Worm (Caenorhabditis elegans) whole organism, L4 larva: ENCODE measurements around the gene D2007.2.

ENCODE experiments used
- F10B5.3 ChIP-seq: sonication (generic microtip); optimal IDR thresholded peaks from 2 replicates; lab custom pipeline; 2016; ENCODE audit warnings: mild to moderate bottlenecking, missing genetic modification characterization, missing compliant biosample characterization
- F37D6.2 ChIP-seq: sonication (generic microtip); optimal IDR thresholded peaks from 2 replicates; lab custom pipeline; 2016; ENCODE audit warnings: mild to moderate bottlenecking, missing genetic modification characterization, missing compliant biosample characterization
- F44E2.7 ChIP-seq: fragments of 200-800 bp; sonication (Bioruptor generic); IDR thresholded peaks from 2 replicates; pipeline ENCODE4 v2.1.2; 2022; ENCODE audit warnings: missing genetic modification characterization, missing compliant biosample characterization
- F49E8.2 ChIP-seq: sonication (generic microtip); optimal IDR thresholded peaks from 2 replicates; lab custom pipeline; 2016; ENCODE audit warnings: missing compliant biosample characterization, mild to moderate bottlenecking, missing genetic modification characterization, borderline replicate concordance
- R02D3.7 ChIP-seq: fragments of 150-350 bp; sonication (generic microtip); optimal IDR thresholded peaks from 3 replicates; lab custom pipeline; 2014; ENCODE audit warnings: missing biosample characterization, missing genetic modification characterization
- T20F7.1 ChIP-seq: fragments of 200-800 bp; sonication (Bioruptor generic); optimal IDR thresholded peaks from 2 replicates; lab custom pipeline; 2018; ENCODE audit warnings: mild to moderate bottlenecking, missing genetic modification characterization, missing compliant biosample characterization
- T26A8.4 ChIP-seq: fragments of 200-800 bp; sonication (Bioruptor generic); IDR thresholded peaks from 2 replicates; pipeline ENCODE4 v1.3.6; 2022; ENCODE audit warnings: missing genetic modification characterization, missing compliant biosample characterization
- Y48G9A.11 ChIP-seq: fragments of 200-800 bp; sonication (Bioruptor generic); IDR thresholded peaks from 2 replicates; pipeline ENCODE4 v1.3.6; 2022; ENCODE audit warnings: missing genetic modification reagents, missing genetic modification characterization, missing compliant biosample characterization
- Y75B8A.6 ChIP-seq: fragments of 200-800 bp; sonication (Bioruptor generic); IDR thresholded peaks from 2 replicates; pipeline ENCODE4 v1.3.6; 2022; ENCODE audit warnings: missing genetic modification reagents, missing genetic modification characterization, missing compliant biosample characterization
- ZK337.2 ChIP-seq: fragments of 200-800 bp; sonication (Bioruptor generic); IDR thresholded peaks from 2 replicates; pipeline ENCODE4 v1.3.6; 2022; ENCODE audit warnings: missing genetic modification reagents, missing genetic modification characterization, missing compliant biosample characterization
- ZK546.5 ChIP-seq, 2 experiments: sonication (generic microtip); optimal IDR thresholded peaks; 2 replicates each; lab custom pipeline; 2017; ENCODE audit warnings: missing biosample characterization in 2 of 2, missing genetic modification characterization in 2 of 2
- aly-2 ChIP-seq: sonication (generic microtip); optimal IDR thresholded peaks from 2 replicates; lab custom pipeline; 2018; ENCODE audit warnings: missing biosample characterization, missing genetic modification characterization
- arid-1 ChIP-seq: fragments of 200-800 bp; sonication (Bioruptor generic); conservative IDR thresholded peaks from 2 replicates; pipeline ENCODE4 v1.3.6; 2022; ENCODE audit warnings: missing genetic modification reagents, missing genetic modification characterization, missing compliant biosample characterization
- ceh-20 ChIP-seq: fragments of 200-800 bp; sonication (Bioruptor generic); IDR thresholded peaks from 2 replicates; pipeline ENCODE4 v1.3.6; 2022; ENCODE audit warnings: missing genetic modification reagents, missing genetic modification characterization, missing compliant biosample characterization
- ceh-44 ChIP-seq: fragments of 200-800 bp; sonication (Bioruptor generic); IDR thresholded peaks from 2 replicates; pipeline ENCODE4 v1.3.6; 2022; ENCODE audit warnings: missing genetic modification reagents, missing genetic modification characterization, missing compliant biosample characterization
- ces-1 ChIP-seq: fragments of 150-350 bp; sonication (generic microtip); optimal IDR thresholded peaks from 4 replicates; lab custom pipeline; 2014; ENCODE audit warnings: missing biosample characterization, missing genetic modification reagents, missing genetic modification characterization
- ctbp-1 ChIP-seq: fragments of 200-800 bp; sonication (Bioruptor generic); IDR thresholded peaks from 2 replicates; pipeline ENCODE4 v1.3.6; 2022; ENCODE audit warnings: missing genetic modification reagents, missing genetic modification characterization, missing compliant biosample characterization
- daf-19 ChIP-seq: fragments of 200-800 bp; sonication (Bioruptor generic); conservative IDR thresholded peaks from 2 replicates; pipeline ENCODE4 v1.3.6; 2022; ENCODE audit warnings: missing genetic modification characterization, missing compliant biosample characterization
- dmd-8 ChIP-seq: fragments of 200-800 bp; sonication (Bioruptor generic); IDR thresholded peaks from 2 replicates; pipeline ENCODE4 v1.3.6; 2022; ENCODE audit warnings: missing genetic modification characterization, missing compliant biosample characterization
- duxl-1 ChIP-seq: sonication (generic microtip); optimal IDR thresholded peaks from 2 replicates; lab custom pipeline; 2016; ENCODE audit warnings: mild to moderate bottlenecking, missing genetic modification characterization, moderate library complexity, missing compliant biosample characterization; ENCODE audit not compliant: poor library complexity
- dve-1 ChIP-seq: sonication (generic microtip); optimal IDR thresholded peaks from 2 replicates; lab custom pipeline; 2017; ENCODE audit warnings: antibody characterized with exemption, mild to moderate bottlenecking, missing genetic modification characterization, missing compliant biosample characterization; ENCODE audit not compliant: insufficient read depth
- egl-43 ChIP-seq: fragments of 200-800 bp; sonication (Bioruptor generic); IDR thresholded peaks from 2 replicates; pipeline ENCODE4 v1.3.6; 2022; ENCODE audit warnings: missing genetic modification reagents, missing genetic modification characterization, missing compliant biosample characterization
- hif-1 ChIP-seq, 2 experiments: sonication (generic microtip); optimal IDR thresholded peaks; 2 replicates each; lab custom pipeline; 2016 to 2017; ENCODE audit warnings: missing compliant biosample characterization in 2 of 2, missing genetic modification characterization in 2 of 2, missing genetic modification reagents in 2 of 2, missing genotype in 2 of 2, mild to moderate bottlenecking in 1 of 2
- hlh-11 ChIP-seq: fragments of 200-800 bp; sonication (Bioruptor generic); optimal IDR thresholded peaks from 2 replicates; lab custom pipeline; 2018; ENCODE audit warnings: mild to moderate bottlenecking, missing genetic modification characterization, missing compliant biosample characterization
- jun-1 ChIP-seq: fragments of 150-350 bp; optimal IDR thresholded peaks from 2 replicates; lab custom pipeline; 2014; ENCODE audit warnings: missing biosample characterization, missing genetic modification reagents, missing genetic modification characterization
- lin-13 ChIP-seq: fragments of 150-350 bp; optimal IDR thresholded peaks from 2 replicates; lab custom pipeline; 2014; ENCODE audit warnings: missing biosample characterization, missing genetic modification reagents, missing genetic modification characterization
- lin-15B ChIP-seq: fragments of 150-350 bp; sonication (generic microtip); optimal IDR thresholded peaks from 3 replicates; lab custom pipeline; 2014; ENCODE audit warnings: missing biosample characterization, missing genetic modification characterization
- lir-3 ChIP-seq: sonication (generic microtip); optimal IDR thresholded peaks from 2 replicates; lab custom pipeline; 2016; ENCODE audit warnings: mild to moderate bottlenecking, missing genetic modification characterization, missing compliant biosample characterization
- lsy-2 ChIP-seq, 2 experiments: fragments of 150-350 bp in 1 of 2; sonication (generic microtip) in 1 of 2; optimal IDR thresholded peaks; 2 replicates each; lab custom pipeline; 2014 to 2017; ENCODE audit warnings: missing biosample characterization in 2 of 2, missing genetic modification characterization in 2 of 2
- madf-5 ChIP-seq, 2 experiments: fragments of 200-800 bp; sonication (Bioruptor generic); IDR thresholded peaks; 2 replicates each; pipeline ENCODE4 v1.3.6; 2022; ENCODE audit warnings: missing compliant biosample characterization in 2 of 2, missing genetic modification characterization in 2 of 2
- mdt-29 ChIP-seq: fragments of 200-800 bp; sonication (Bioruptor generic); IDR thresholded peaks from 2 replicates; pipeline ENCODE4 v1.3.6; 2022; ENCODE audit warnings: missing genetic modification reagents, missing genetic modification characterization, missing compliant biosample characterization
- mep-1 ChIP-seq: fragments of 150-350 bp; sonication (generic microtip); optimal IDR thresholded peaks from 3 replicates; lab custom pipeline; 2014; ENCODE audit warnings: missing biosample characterization, missing genetic modification characterization
- mes-2 ChIP-seq: sonication (generic microtip); optimal IDR thresholded peaks from 2 replicates; lab custom pipeline; 2016; ENCODE audit warnings: missing genotype, mild to moderate bottlenecking, missing genetic modification characterization, missing compliant biosample characterization; ENCODE audit not compliant: poor library complexity, severe bottlenecking
- mxl-2 ChIP-seq: fragments of 200-800 bp; sonication (Bioruptor generic); conservative IDR thresholded peaks from 2 replicates; pipeline ENCODE4 v1.3.6; 2022; ENCODE audit warnings: missing genetic modification reagents, missing genetic modification characterization, missing compliant biosample characterization
- nhr-10 ChIP-seq: fragments of 150-350 bp; optimal IDR thresholded peaks from 2 replicates; lab custom pipeline; 2014; ENCODE audit warnings: missing biosample characterization, missing genetic modification characterization
- nhr-111 ChIP-seq: fragments of 200-800 bp; sonication (Bioruptor generic); optimal IDR thresholded peaks from 2 replicates; lab custom pipeline; 2018; ENCODE audit warnings: mild to moderate bottlenecking, missing genetic modification characterization, missing compliant biosample characterization
- nhr-237 ChIP-seq: sonication (generic microtip); optimal IDR thresholded peaks from 2 replicates; lab custom pipeline; 2017; ENCODE audit warnings: missing biosample characterization, missing genetic modification characterization
- nhr-28 ChIP-seq: fragments of 150-350 bp; optimal IDR thresholded peaks from 2 replicates; lab custom pipeline; 2014; ENCODE audit warnings: missing biosample characterization, missing genetic modification characterization
- nhr-48 ChIP-seq: sonication (generic microtip); optimal IDR thresholded peaks from 2 replicates; lab custom pipeline; 2016; ENCODE audit warnings: mild to moderate bottlenecking, missing genetic modification characterization, missing compliant biosample characterization
- nhr-6 ChIP-seq: fragments of 150-350 bp; optimal IDR thresholded peaks from 2 replicates; lab custom pipeline; 2014; ENCODE audit warnings: missing biosample characterization, missing genetic modification characterization
- nhr-76 ChIP-seq: fragments of 150-350 bp; optimal IDR thresholded peaks from 2 replicates; lab custom pipeline; 2014; ENCODE audit warnings: missing biosample characterization, missing genetic modification characterization
- nhr-77 ChIP-seq: fragments of 150-350 bp; optimal IDR thresholded peaks from 2 replicates; lab custom pipeline; 2014; ENCODE audit warnings: missing biosample characterization, missing genetic modification characterization
- set-16 ChIP-seq: fragments of 200-800 bp; sonication (Bioruptor generic); IDR thresholded peaks from 2 replicates; pipeline ENCODE4 v1.3.6; 2022; ENCODE audit warnings: missing genetic modification reagents, missing genetic modification characterization, missing compliant biosample characterization
- snpc-1.2 ChIP-seq: fragments of 200-800 bp; sonication (Bioruptor generic); IDR thresholded peaks from 2 replicates; pipeline ENCODE4 v1.3.6; 2022; ENCODE audit warnings: missing genetic modification reagents, missing genetic modification characterization, missing compliant biosample characterization
- tag-97 ChIP-seq: fragments of 200-800 bp; sonication (Bioruptor generic); IDR thresholded peaks from 2 replicates; pipeline ENCODE4 v1.3.6; 2022; ENCODE audit warnings: missing genetic modification characterization, missing compliant biosample characterization
- unc-39 ChIP-seq: sonication (generic microtip); optimal IDR thresholded peaks from 2 replicates; lab custom pipeline; 2017; ENCODE audit warnings: missing biosample characterization, missing genetic modification characterization
- unc-62 ChIP-seq, 3 experiments: fragments of 150-350 bp in 1 of 3; sonication (generic microtip); optimal IDR thresholded peaks in 2 of 3; peaks in 1 of 3; 1 replicate in 1 of 3; 2 replicates in 2 of 3; lab custom pipeline; 2014 to 2017; ENCODE audit warnings: missing biosample characterization in 3 of 3, missing genetic modification characterization in 3 of 3, missing genetic modification reagents in 3 of 3, missing genotype in 1 of 3
- vab-7 ChIP-seq: fragments of 200-800 bp; sonication (Bioruptor generic); IDR thresholded peaks from 2 replicates; pipeline ENCODE4 v1.3.6; 2022; ENCODE audit warnings: missing genetic modification reagents, missing genetic modification characterization, missing compliant biosample characterization
- zfp-2 ChIP-seq: sonication (generic microtip); optimal IDR thresholded peaks from 2 replicates; lab custom pipeline; 2016; ENCODE audit warnings: mild to moderate bottlenecking, missing genetic modification characterization, missing compliant biosample characterization
- zfp-3 ChIP-seq: fragments of 200-800 bp; sonication (Bioruptor generic); conservative IDR thresholded peaks from 2 replicates; pipeline ENCODE4 v1.3.6; 2022; ENCODE audit warnings: missing genetic modification reagents, missing genetic modification characterization, missing compliant biosample characterization
- zip-2 ChIP-seq: fragments of 150-350 bp; optimal IDR thresholded peaks from 2 replicates; lab custom pipeline; 2014; ENCODE audit warnings: missing biosample characterization, missing genetic modification characterization

D2007.2 gene

DNA sequence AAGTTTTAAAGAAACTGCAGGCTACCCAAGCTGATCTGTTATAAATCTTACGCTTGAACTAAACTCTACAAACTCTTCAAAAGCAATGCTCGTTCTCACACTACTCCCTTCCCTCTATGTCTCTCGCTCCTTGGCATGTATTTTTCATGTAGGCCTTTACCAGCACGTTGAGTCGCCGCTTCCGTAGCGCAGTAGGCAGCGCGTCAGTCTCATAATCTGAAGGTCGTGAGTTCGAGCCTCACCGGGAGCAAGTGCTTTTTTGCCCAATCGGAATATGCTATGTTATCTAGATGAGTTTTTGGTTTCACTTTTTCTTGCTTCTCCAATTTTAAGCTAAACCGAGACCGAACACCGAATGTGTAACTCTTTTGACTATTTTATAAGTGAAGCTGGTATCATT lies 42.3 kb upstream of the D2007.2 start (continued):
- TF ChIP-seq mes-2 (tag; lab: Kevin White, UChicago) (peak; percentile 82), lsy-2 (tag; optimal IDR thresholded peaks at IDR 0.05; lab: Kevin White, UChicago) (peak in 1 of 2 experiments; percentile 56), lir-3 (tag; lab: Kevin White, UChicago) (no peak), nhr-28 (tag; lab: Kevin White, UChicago) (no peak), mep-1 (tag; lab: Kevin White, UChicago) (peak; percentile 15), T20F7.1 (peak; percentile 23), tag-97 (no peak), ces-1 (no peak), ZK337.2 (peak; percentile 32; the same call in 1 of the 2 replicates), mdt-29 (GFP tag; lab: Robert Waterston, UW) (no peak), F37D6.2 (tag; lab: Kevin White, UChicago) (no peak), zfp-3 (GFP tag; lab: Robert Waterston, UW) (no peak), nhr-237 (tag; lab: Kevin White, UChicago) (no peak), vab-7 (no peak), lin-15B (no peak), Y75B8A.6 (GFP tag; lab: Robert Waterston, UW) (no peak), daf-19 (no peak), Y48G9A.11 (peak; percentile 64; the same call in 1 of the 2 replicates), R02D3.7 (tag; lab: Kevin White, UChicago) (no peak), madf-5 (GFP tag; IDR thresholded peaks at IDR 0.05; lab: Robert Waterston, UW) (no peak), set-16 (GFP tag; lab: Robert Waterston, UW) (peak; percentile 25; the same call in 1 of the 2 replicates), ceh-20 (GFP tag; lab: Robert Waterston, UW) (peak; percentile 55; the same call in 1 of the 2 replicates), nhr-76 (no peak), aly-2 (tag; lab: Kevin White, UChicago) (no peak), hif-1 (tag; optimal IDR thresholded peaks at IDR 0.05; lab: Kevin White, UChicago) (peak in 1 of 2 experiments; percentile 9), zfp-2 (no peak), F44E2.7 (GFP tag; lab: Robert Waterston, UW) (no peak), duxl-1 (tag; lab: Kevin White, UChicago) (no peak), zip-2 (no peak), ZK546.5 (tag; optimal IDR thresholded peaks at IDR 0.05; lab: Kevin White, UChicago) (no peak), F10B5.3 (no peak), egl-43 (GFP tag; lab: Robert Waterston, UW) (peak; percentile 86), dve-1 (tag; lab: Kevin White, UChicago) (peak; percentile 5), snpc-1.2 (0 out of 2 replicates have a peak, but pooled peaks have one; percentile 59), nhr-6 (tag; lab: Kevin White, UChicago) (no peak), dmd-8 (GFP tag; lab: Robert Waterston, UW) (peak; percentile 71; the same call in 1 of the 2 replicates), mxl-2 (GFP tag; lab: Robert Waterston, UW) (no peak), nhr-77 (tag; lab: Kevin White, UChicago) (no peak), lin-13 (GFP tag; lab: Kevin White, UChicago) (no peak), ceh-44 (GFP tag; lab: Robert Waterston, UW) (peak; percentile 82), unc-39 (tag; lab: Kevin White, UChicago) (no peak), T26A8.4 (GFP tag; lab: Robert Waterston, UW) (peak; percentile 75), jun-1 (tag; lab: Kevin White, UChicago) (no peak), nhr-111 (GFP tag; lab: Kevin White, UChicago) (no peak), arid-1 (GFP tag; lab: Robert Waterston, UW) (peak; percentile 54; the same call in 1 of the 2 replicates), nhr-10 (tag; lab: Kevin White, UChicago) (no peak), nhr-48 (tag; lab: Kevin White, UChicago) (no peak), ctbp-1 (peak; percentile 64), hlh-11 (tag; lab: Kevin White, UChicago) (peak; percentile 38), unc-62 (GFP tag; optimal IDR thresholded peaks at IDR 0.05 in 1 of 2; lab: Kevin White, UChicago) (no peak), unc-62 (tag; optimal IDR thresholded peaks at IDR 0.05; lab: Kevin White, UChicago) (no peak), F49E8.2 (no peak)
